Fruit fly (Drosophila melanogaster): Measurements from ENCODE around the gene dgt6.
A peak's percentile ranks its signal among the peaks of the same experiment; 100 is the strongest.

The dgt6 gene

dm6 chr3R:29112398-29113150 is 18.2 kb downstream of the dgt6 start, which contains the start of the genes alpha-Man-Ib and Pdhb (continued):
- peak; percentile 31 for TF ChIP-seq CG8632 (GFP tag; optimal IDR thresholded peaks at IDR 0.05)
- TF ChIP-seq CG6854 (GFP tag; optimal IDR thresholded peaks at IDR 0.05), result no peak
- TF ChIP-seq CG6808 (GFP tag; optimal IDR thresholded peaks at IDR 0.05), result no peak
- no peak for TF ChIP-seq CG6792 (GFP tag; optimal IDR thresholded peaks at IDR 0.05)
- TF ChIP-seq Hr39 (GFP tag; optimal IDR thresholded peaks at IDR 0.05), result no peak
- no peak for TF ChIP-seq CG10669 (GFP tag; optimal IDR thresholded peaks at IDR 0.05)
- TF ChIP-seq topi (GFP tag; optimal IDR thresholded peaks at IDR 0.05), result no peak
- TF ChIP-seq CG15336 (GFP tag; IDR thresholded peaks at IDR 0.05), result no peak
- TF ChIP-seq CG32006 (GFP tag; optimal IDR thresholded peaks at IDR 0.05), result no peak
- peak; percentile 73 for TF ChIP-seq acj6 (GFP tag; optimal IDR thresholded peaks at IDR 0.05)
- TF ChIP-seq vri (GFP tag; optimal IDR thresholded peaks at IDR 0.05), result no peak
- TF ChIP-seq Ets21C (GFP tag; optimal IDR thresholded peaks at IDR 0.05), result no peak
- no peak for TF ChIP-seq Lpt (GFP tag; optimal IDR thresholded peaks at IDR 0.05)
- TF ChIP-seq Sox102F (GFP tag; optimal IDR thresholded peaks at IDR 0.05), result no peak
- TF ChIP-seq CG11294 (GFP tag; IDR thresholded peaks at IDR 0.05), result peak; percentile 46; the same call in 1 of the 2 replicates
- no peak for TF ChIP-seq Met (GFP tag; optimal IDR thresholded peaks at IDR 0.05)
- TF ChIP-seq Eip93F (GFP tag; optimal IDR thresholded peaks at IDR 0.05), result peak; percentile 63
- no peak for TF ChIP-seq dsx (GFP tag; optimal IDR thresholded peaks at IDR 0.05; ENCODE audit: poor library complexity, severe bottlenecking)
- no peak for TF ChIP-seq Ets96B (tag; optimal IDR thresholded peaks at IDR 0.05)
- TF ChIP-seq ss (GFP tag; optimal IDR thresholded peaks at IDR 0.05), result no peak
- TF ChIP-seq CG34406 (GFP tag; optimal IDR thresholded peaks at IDR 0.05), result no peak
- TF ChIP-seq Hr38 (GFP tag; optimal IDR thresholded peaks at IDR 0.05), result no peak
- no peak for TF ChIP-seq CG9139 (GFP tag; optimal IDR thresholded peaks at IDR 0.05)
- no peak for TF ChIP-seq CG10631 (GFP tag; optimal IDR thresholded peaks at IDR 0.05)
- no peak for TF ChIP-seq Hr4 (GFP tag; optimal IDR thresholded peaks at IDR 0.05)
- TF ChIP-seq CG31627 (GFP tag; optimal IDR thresholded peaks at IDR 0.05), result peak; percentile 68
- no peak for TF ChIP-seq CG16779 (tag; optimal IDR thresholded peaks at IDR 0.05)
- no peak for TF ChIP-seq spab (GFP tag; optimal IDR thresholded peaks at IDR 0.05)
- TF ChIP-seq CG4318 (GFP tag; optimal IDR thresholded peaks at IDR 0.05), result no peak
- TF ChIP-seq Eip78C (GFP tag), result no peak
- no peak for TF ChIP-seq CG6276 (GFP tag; optimal IDR thresholded peaks at IDR 0.05)

dm6 chr3R:29111795-29112194 is 19.0 kb downstream of the dgt6 start:
- TF ChIP-seq achi (GFP tag; optimal IDR thresholded peaks at IDR 0.05) (no peak), fkh (GFP tag; optimal IDR thresholded peaks at IDR 0.05) (peak; percentile 54)

dm6 chr3R:29103227-29103626 is 27.5 kb downstream of the dgt6 start:
- TF ChIP-seq CG6163 (GFP tag; IDR thresholded peaks at IDR 0.05) (no peak), esn (GFP tag; optimal IDR thresholded peaks at IDR 0.05) (no peak), fkh (GFP tag; optimal IDR thresholded peaks at IDR 0.05) (no peak), CG8119 (GFP tag; IDR thresholded peaks at IDR 0.05) (no peak), Smox (GFP tag; optimal IDR thresholded peaks at IDR 0.05) (no peak), CG8632 (GFP tag; optimal IDR thresholded peaks at IDR 0.05) (no peak), CG34406 (GFP tag; optimal IDR thresholded peaks at IDR 0.05) (no peak), Met (GFP tag; optimal IDR thresholded peaks at IDR 0.05) (no peak), Hr38 (GFP tag; optimal IDR thresholded peaks at IDR 0.05) (no peak)

All from whole organism, prepupa.